Fruit fly (Drosophila melanogaster): ENCODE data around the gene CG6333.

The CG6333 gene

DNA sequence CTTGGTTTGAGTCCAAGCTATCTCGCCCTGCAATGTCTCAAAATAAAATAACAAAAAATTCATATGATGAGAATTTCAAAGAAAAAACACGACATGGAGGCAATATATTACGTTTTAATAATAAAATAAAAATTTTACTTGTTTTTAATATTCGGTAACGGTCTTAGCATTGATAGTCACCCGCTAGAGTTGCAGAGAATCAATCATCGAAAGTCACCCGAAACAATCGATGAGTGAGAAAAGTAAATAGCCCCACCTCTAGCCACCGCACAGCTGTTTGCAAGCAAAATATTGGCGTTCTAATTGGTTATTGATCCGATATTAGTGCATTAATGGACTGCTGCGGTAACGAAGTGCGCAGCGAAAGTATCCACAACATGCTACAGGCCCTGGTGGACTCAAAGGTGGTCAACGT, 10.0 kb downstream of the CG6333 start, which contains the start of gene CG34250:
Gene CG34250 (plus strand): TSS at position 244 of the 415 bp plus-strand sequence.
- TF ChIP-seq CG7357 (GFP tag; IDR thresholded peaks at IDR 0.05) (no peak), CG17829 (tag; optimal IDR thresholded peaks at IDR 0.05) (peak; percentile 62), NfI (GFP tag; optimal IDR thresholded peaks at IDR 0.05) (no peak), CG12104 (GFP tag; optimal IDR thresholded peaks at IDR 0.05) (peak; percentile 38), jigr1 (GFP tag; IDR thresholded peaks at IDR 0.05) (no peak), knrl (GFP tag; IDR thresholded peaks at IDR 0.05; ENCODE audit: partially characterized antibody) (peak; percentile 83), CG13123 (GFP tag; optimal IDR thresholded peaks at IDR 0.05) (peak; percentile 36), ase (GFP tag; IDR thresholded peaks at IDR 0.05) (no peak), h (optimal IDR thresholded peaks at IDR 0.05) (no peak), vnd (GFP tag; IDR thresholded peaks at IDR 0.05; ENCODE audit: partially characterized antibody) (peak; percentile 70), Mes4 (GFP tag; optimal IDR thresholded peaks at IDR 0.05) (no peak), NK7.1 (GFP tag; optimal IDR thresholded peaks at IDR 0.05) (no peak), Sox102F (GFP tag; optimal IDR thresholded peaks at IDR 0.05) (peak; percentile 7), Asciz (GFP tag; optimal IDR thresholded peaks at IDR 0.05) (no peak), gsb (GFP tag; IDR thresholded peaks at IDR 0.05) (no peak), CG11398 (GFP tag; optimal IDR thresholded peaks at IDR 0.05) (no peak), Rx (GFP tag; IDR thresholded peaks at IDR 0.05) (no peak), ken (GFP tag; IDR thresholded peaks at IDR 0.05) (no peak), Hr3 (GFP tag; optimal IDR thresholded peaks at IDR 0.05) (peak; percentile 15), sisA (GFP tag; IDR thresholded peaks at IDR 0.05) (no peak), row (GFP tag; IDR thresholded peaks at IDR 0.05) (peak; percentile 47; the same call in 1 of the 3 replicates), mirr (GFP tag; optimal IDR thresholded peaks at IDR 0.05) (no peak), CG12236 (GFP tag; optimal IDR thresholded peaks at IDR 0.05) (no peak), Usf (GFP tag; optimal IDR thresholded peaks at IDR 0.05) (no peak), CG18262 (tag; optimal IDR thresholded peaks at IDR 0.05) (peak; percentile 37), chn (GFP tag; optimal IDR thresholded peaks at IDR 0.05) (no peak), CG5245 (GFP tag; optimal IDR thresholded peaks at IDR 0.05) (peak; percentile 22), bigmax (GFP tag; optimal IDR thresholded peaks at IDR 0.05) (no peak), pan (optimal IDR thresholded peaks at IDR 0.05) (no peak), pan (GFP tag; optimal IDR thresholded peaks at IDR 0.05 in 1 of 2, IDR thresholded peaks at IDR 0.05 in 1 of 2) (no peak), lilli (GFP tag; optimal IDR thresholded peaks at IDR 0.05) (peak; percentile 64), Hmx (GFP tag; optimal IDR thresholded peaks at IDR 0.05) (no peak), Gsc (GFP tag; IDR thresholded peaks at IDR 0.05) (no peak), nau (GFP tag; optimal IDR thresholded peaks at IDR 0.05) (peak; percentile 28), Scr (GFP tag; IDR thresholded peaks at IDR 0.05; ENCODE audit: partially characterized antibody) (peak; percentile 82), croc (GFP tag; conservative IDR thresholded peaks at IDR 0.05) (no peak), CG1233 (GFP tag; optimal IDR thresholded peaks at IDR 0.05) (no peak), CG3065 (GFP tag; optimal IDR thresholded peaks at IDR 0.05) (no peak), wek (GFP tag; optimal IDR thresholded peaks at IDR 0.05) (no peak), slbo (GFP tag; IDR thresholded peaks at IDR 0.05) (peak; percentile 47; the same call in 1 of the 2 replicates), CG7928 (GFP tag; optimal IDR thresholded peaks at IDR 0.05) (peak; percentile 54), CG8089 (GFP tag; optimal IDR thresholded peaks at IDR 0.05) (no peak), pita (GFP tag; optimal IDR thresholded peaks at IDR 0.05) (peak; percentile 71), usp (GFP tag; optimal IDR thresholded peaks at IDR 0.05) (no peak), Side (GFP tag; optimal IDR thresholded peaks at IDR 0.05) (no peak), ems (GFP tag; optimal IDR thresholded peaks at IDR 0.05) (peak; percentile 34), hkb (optimal IDR thresholded peaks at IDR 0.05) (peak; percentile 23), hkb (GFP tag; IDR thresholded peaks at IDR 0.05) (no peak; the same call in 1 of the 2 replicates), CG3281 (GFP tag; optimal IDR thresholded peaks at IDR 0.05) (peak; percentile 21), CG33557 (GFP tag; optimal IDR thresholded peaks at IDR 0.05) (no peak), hth (optimal IDR thresholded peaks at IDR 0.05) (no peak), hbn (GFP tag; IDR thresholded peaks at IDR 0.05; ENCODE audit: partially characterized antibody) (peak; percentile 66; the same call in 1 of the 2 replicates), Fer2 (tag; optimal IDR thresholded peaks at IDR 0.05) (no peak)

All from whole organism, embryonic.